Fruit fly (Drosophila melanogaster) whole organism, embryonic: ENCODE data around the gene Srp14.

Source experiments
- Atf6 ChIP-seq: fragments of 200-800 bp; sonication (Bioruptor generic); IDR thresholded peaks from 2 replicates; pipeline ENCODE4 v1.3.6; 2022; ENCODE audit warnings: missing biosample characterization, missing genetic modification characterization
- B-H1 ChIP-seq: fragments of 200-800 bp; sonication (Bioruptor generic); IDR thresholded peaks from 3 replicates; pipeline ENCODE4 v1.3.6; 2022; ENCODE audit warnings: missing biosample characterization, missing genetic modification characterization
- CG11695 ChIP-seq: fragments of 200-800 bp; sonication (Bioruptor generic); IDR thresholded peaks from 3 replicates; pipeline ENCODE4 v1.3.6; 2022; ENCODE audit warnings: missing biosample characterization, missing genetic modification characterization
- CG12155 ChIP-seq: fragments of 200-800 bp; sonication (Bioruptor generic); optimal IDR thresholded peaks from 3 replicates; lab custom pipeline; 2016; ENCODE audit warnings: missing biosample characterization, missing genetic modification characterization
- CG1529 ChIP-seq: fragments of 200-800 bp; sonication (Bioruptor generic); optimal IDR thresholded peaks from 3 replicates; lab custom pipeline; 2018; ENCODE audit warnings: missing biosample characterization, missing genetic modification characterization
- CG15601 ChIP-seq: fragments of 200-800 bp; sonication (Bioruptor generic); optimal IDR thresholded peaks from 3 replicates; lab custom pipeline; 2019; ENCODE audit warnings: missing biosample characterization, mild to moderate bottlenecking, missing genetic modification characterization, moderate library complexity
- CG1647 ChIP-seq: fragments of 200-800 bp; sonication (Bioruptor generic); optimal IDR thresholded peaks from 3 replicates; lab custom pipeline; 2016; ENCODE audit warnings: missing biosample characterization, missing genetic modification characterization
- CG16813 ChIP-seq: fragments of 200-800 bp; sonication (Bioruptor generic); IDR thresholded peaks from 3 replicates; pipeline ENCODE4 v1.3.6; 2022; ENCODE audit warnings: missing biosample characterization, missing genetic modification characterization; ENCODE audit not compliant: partially characterized antibody
- CG1792 ChIP-seq: fragments of 200-800 bp; sonication (Bioruptor generic); optimal IDR thresholded peaks from 2 replicates; lab custom pipeline; 2016; ENCODE audit warnings: missing biosample characterization, missing genetic modification characterization
- CG32772 ChIP-seq: fragments of 200-800 bp; sonication (Bioruptor generic); IDR thresholded peaks from 2 replicates; pipeline ENCODE4 v1.3.6; 2022; ENCODE audit warnings: missing biosample characterization, missing genetic modification characterization
- CG33557 ChIP-seq: fragments of 200-800 bp; sonication (Bioruptor generic); optimal IDR thresholded peaks from 2 replicates; lab custom pipeline; 2019; ENCODE audit warnings: missing biosample characterization, mild to moderate bottlenecking, missing genetic modification characterization, moderate library complexity
- CG4282 ChIP-seq: fragments of 200-800 bp; sonication (Bioruptor generic); optimal IDR thresholded peaks from 2 replicates; lab custom pipeline; 2016; ENCODE audit warnings: missing biosample characterization, missing genetic modification characterization
- CG43689 ChIP-seq: fragments of 200-800 bp; sonication (Bioruptor generic); IDR thresholded peaks from 2 replicates; pipeline ENCODE4 v1.3.6; 2022; ENCODE audit warnings: missing biosample characterization, missing genetic modification characterization
- CG7271 ChIP-seq: fragments of 200-800 bp; sonication (Bioruptor generic); optimal IDR thresholded peaks from 2 replicates; lab custom pipeline; 2018; ENCODE audit warnings: missing biosample characterization, mild to moderate bottlenecking, missing genetic modification characterization, moderate library complexity
- CG7745 ChIP-seq: fragments of 200-800 bp; sonication (Bioruptor generic); optimal IDR thresholded peaks from 2 replicates; lab custom pipeline; 2018; ENCODE audit warnings: missing biosample characterization, mild to moderate bottlenecking, missing genetic modification characterization, moderate library complexity
- CG7839 ChIP-seq: fragments of 200-800 bp; sonication (Bioruptor generic); optimal IDR thresholded peaks from 3 replicates; lab custom pipeline; 2018; ENCODE audit warnings: missing biosample characterization, mild to moderate bottlenecking, missing genetic modification characterization, moderate library complexity
- CG9817 ChIP-seq: fragments of 200-800 bp; sonication (Bioruptor generic); optimal IDR thresholded peaks from 2 replicates; lab custom pipeline; 2018; ENCODE audit warnings: missing biosample characterization, mild to moderate bottlenecking, missing genetic modification characterization, moderate library complexity
- Camta ChIP-seq: fragments of 200-800 bp; sonication (Bioruptor generic); optimal IDR thresholded peaks from 2 replicates; lab custom pipeline; 2016; ENCODE audit warnings: missing biosample characterization, missing genetic modification characterization
- Chrac-16 ChIP-seq: fragments of 200-800 bp; sonication (Bioruptor generic); optimal IDR thresholded peaks from 3 replicates; lab custom pipeline; 2016; ENCODE audit warnings: missing biosample characterization, missing genetic modification characterization
- Dfd ChIP-seq, 2 experiments: fragments of >200 bp; optimal IDR thresholded peaks; 2 replicates each; lab custom pipeline; 2017; ENCODE audit warnings: missing biosample characterization in 2 of 2, missing genetic modification characterization in 2 of 2
- Ets97D ChIP-seq: fragments of 200-800 bp; sonication (Bioruptor generic); optimal IDR thresholded peaks from 3 replicates; lab custom pipeline; 2016; ENCODE audit warnings: missing biosample characterization, missing genetic modification characterization
- Fer1 ChIP-seq: fragments of 200-800 bp; sonication (Bioruptor generic); optimal IDR thresholded peaks from 2 replicates; lab custom pipeline; 2017; ENCODE audit warnings: missing biosample characterization, mild to moderate bottlenecking, missing genetic modification characterization
- H15 ChIP-seq: fragments of 200-800 bp; sonication (Bioruptor generic); IDR thresholded peaks from 3 replicates; pipeline ENCODE4 v1.3.6; 2022; ENCODE audit warnings: missing biosample characterization, missing genetic modification characterization
- HLH3B ChIP-seq: fragments of 200-800 bp; sonication (Bioruptor generic); IDR thresholded peaks from 2 replicates; pipeline ENCODE4 v1.3.6; 2022; ENCODE audit warnings: missing biosample characterization, missing genetic modification characterization
- Hr78 ChIP-seq, 2 experiments: fragments of 200-800 bp in 1 of 2; fragments of >200 bp in 1 of 2; sonication (Bioruptor generic) in 1 of 2; optimal IDR thresholded peaks; 2 replicates each; lab custom pipeline; 2017 to 2019; ENCODE audit warnings: missing biosample characterization in 2 of 2, missing genetic modification characterization in 2 of 2, mild to moderate bottlenecking in 1 of 2, moderate library complexity in 1 of 2
- Neu2 ChIP-seq: fragments of 200-800 bp; sonication (Bioruptor generic); optimal IDR thresholded peaks from 3 replicates; lab custom pipeline; 2016; ENCODE audit warnings: missing biosample characterization, missing genetic modification characterization, borderline replicate concordance
- Poxn ChIP-seq: fragments of 200-800 bp; sonication (Bioruptor generic); IDR thresholded peaks from 2 replicates; pipeline ENCODE4 v1.3.6; 2022; ENCODE audit warnings: missing biosample characterization, missing genetic modification characterization
- Sin3A ChIP-seq: fragments of >200 bp; optimal IDR thresholded peaks from 2 replicates; lab custom pipeline; 2018
- Sry-β ChIP-seq: fragments of 200-800 bp; sonication (Bioruptor generic); optimal IDR thresholded peaks from 2 replicates; lab custom pipeline; 2018; ENCODE audit warnings: missing biosample characterization, mild to moderate bottlenecking, missing genetic modification characterization, moderate library complexity
- Xbp1 ChIP-seq: fragments of 200-800 bp; sonication (Bioruptor generic); optimal IDR thresholded peaks from 3 replicates; lab custom pipeline; 2016; ENCODE audit warnings: missing biosample characterization, mild to moderate bottlenecking, missing genetic modification characterization
- amos ChIP-seq: fragments of 200-800 bp; sonication (Bioruptor generic); IDR thresholded peaks from 2 replicates; pipeline ENCODE4 v1.3.6; 2022; ENCODE audit warnings: missing biosample characterization, missing genetic modification characterization; ENCODE audit not compliant: partially characterized antibody
- ash1 ChIP-seq: fragments of 200-800 bp; sonication (Bioruptor generic); optimal IDR thresholded peaks from 2 replicates; lab custom pipeline; 2018; ENCODE audit warnings: missing biosample characterization, mild to moderate bottlenecking, missing genetic modification characterization
- dmrt11E ChIP-seq: fragments of 200-800 bp; sonication (Bioruptor generic); optimal IDR thresholded peaks from 3 replicates; lab custom pipeline; 2018; ENCODE audit warnings: missing biosample characterization, mild to moderate bottlenecking, missing genetic modification characterization, moderate library complexity
- fd102C ChIP-seq: fragments of 200-800 bp; sonication (Bioruptor generic); optimal IDR thresholded peaks from 2 replicates; lab custom pipeline; 2018; ENCODE audit warnings: missing biosample characterization, mild to moderate bottlenecking, missing genetic modification characterization, moderate library complexity
- gsb ChIP-seq: fragments of 200-800 bp; sonication (Bioruptor generic); IDR thresholded peaks from 2 replicates; pipeline ENCODE4 v1.3.6; 2022; ENCODE audit warnings: missing biosample characterization, missing genetic modification characterization
- knrl ChIP-seq: fragments of 200-800 bp; sonication (Bioruptor generic); IDR thresholded peaks from 3 replicates; pipeline ENCODE4 v1.3.6; 2022; ENCODE audit warnings: missing biosample characterization, missing genetic modification characterization; ENCODE audit not compliant: partially characterized antibody
- nerfin-1 ChIP-seq: fragments of 200-800 bp; sonication (Bioruptor generic); optimal IDR thresholded peaks from 3 replicates; lab custom pipeline; 2019; ENCODE audit warnings: missing biosample characterization, mild to moderate bottlenecking, missing genetic modification characterization, moderate library complexity
- nerfin-2 ChIP-seq: fragments of 200-800 bp; sonication (Bioruptor generic); IDR thresholded peaks from 2 replicates; pipeline ENCODE4 v1.3.6; 2022; ENCODE audit warnings: missing biosample characterization, missing genetic modification characterization; ENCODE audit not compliant: partially characterized antibody
- onecut ChIP-seq: fragments of 200-800 bp; sonication (Bioruptor generic); IDR thresholded peaks from 2 replicates; pipeline ENCODE4 v1.3.6; 2022; ENCODE audit warnings: missing biosample characterization, missing genetic modification characterization
- peb ChIP-seq: fragments of 200-800 bp; sonication (Bioruptor generic); IDR thresholded peaks from 2 replicates; pipeline ENCODE4 v1.3.6; 2022; ENCODE audit warnings: missing biosample characterization, missing genetic modification characterization
- pum ChIP-seq: fragments of 200-800 bp; sonication (Bioruptor generic); optimal IDR thresholded peaks from 2 replicates; lab custom pipeline; 2016; ENCODE audit warnings: missing biosample characterization, missing genetic modification characterization
- schlank ChIP-seq: fragments of 200-800 bp; sonication (Bioruptor generic); optimal IDR thresholded peaks from 2 replicates; lab custom pipeline; 2018; ENCODE audit warnings: missing biosample characterization, mild to moderate bottlenecking, missing genetic modification characterization
- sima ChIP-seq: fragments of 200-800 bp; sonication (Bioruptor generic); optimal IDR thresholded peaks from 2 replicates; lab custom pipeline; 2016; ENCODE audit warnings: missing biosample characterization, missing genetic modification characterization
- sisA ChIP-seq: fragments of 200-800 bp; sonication (Bioruptor generic); IDR thresholded peaks from 2 replicates; pipeline ENCODE4 v1.3.6; 2022; ENCODE audit warnings: missing biosample characterization, missing genetic modification characterization
- slou ChIP-seq: fragments of 200-800 bp; sonication (Bioruptor generic); optimal IDR thresholded peaks from 3 replicates; lab custom pipeline; 2016; ENCODE audit warnings: missing biosample characterization, missing genetic modification characterization
- sqz ChIP-seq: fragments of 200-800 bp; sonication (Bioruptor generic); optimal IDR thresholded peaks from 3 replicates; lab custom pipeline; 2018; ENCODE audit warnings: missing biosample characterization, mild to moderate bottlenecking, missing genetic modification characterization
- tll ChIP-seq, 2 experiments: fragments of 200-800 bp in 1 of 2; fragments of >200 bp in 1 of 2; sonication (Bioruptor generic) in 1 of 2; optimal IDR thresholded peaks; 2 replicates each; lab custom pipeline; 2017 to 2019; ENCODE audit warnings: missing biosample characterization in 2 of 2, missing genetic modification characterization in 2 of 2, mild to moderate bottlenecking in 1 of 2, moderate library complexity in 1 of 2
- z ChIP-seq: fragments of 200-800 bp; sonication (Bioruptor generic); IDR thresholded peaks from 3 replicates; pipeline ENCODE4 v1.3.6; 2022; ENCODE audit warnings: missing biosample characterization, missing genetic modification characterization

The Srp14 gene

DNA sequence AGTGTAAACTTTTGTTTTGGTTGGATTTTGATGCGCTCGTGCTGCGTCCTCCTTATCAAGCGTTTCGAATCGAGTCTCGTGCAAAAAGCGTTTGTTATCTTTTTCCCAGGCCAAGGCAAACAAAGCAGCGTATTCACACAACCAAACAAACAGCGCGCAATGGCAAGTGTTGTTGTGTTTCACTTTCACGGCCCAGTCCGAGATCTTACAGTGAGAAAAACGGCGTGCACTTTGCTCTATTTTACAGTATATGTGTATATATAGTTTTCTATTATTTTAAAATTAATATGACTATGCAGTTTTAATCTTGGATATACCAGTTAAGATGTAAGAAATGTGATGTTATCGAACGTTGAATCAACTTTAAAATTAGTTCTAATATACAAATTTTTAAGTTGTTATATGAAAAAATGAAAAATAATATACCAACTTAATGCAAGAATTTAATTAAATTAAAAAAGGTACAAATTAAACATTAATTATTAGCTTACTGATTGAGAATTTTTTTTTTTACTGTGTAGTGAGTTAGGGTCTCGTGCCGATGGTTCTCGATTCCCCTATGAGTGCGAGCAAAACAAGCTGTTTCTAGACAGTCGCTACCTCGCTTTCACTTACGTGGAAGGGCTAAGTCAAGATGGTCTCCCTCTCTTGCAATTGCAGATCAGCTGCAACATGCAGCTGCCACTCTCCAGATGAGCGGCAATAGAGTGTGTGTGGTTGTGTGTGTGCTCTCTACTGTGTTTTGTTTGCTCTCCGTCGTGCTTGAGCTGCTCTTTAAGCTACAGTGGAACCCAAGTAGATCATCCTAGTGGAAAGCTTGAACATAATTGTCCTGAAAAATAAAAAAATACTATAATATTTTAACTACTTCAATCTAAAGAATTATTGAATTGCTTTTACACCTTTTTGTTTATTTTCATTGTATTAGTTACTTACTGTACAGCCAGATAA, 14.6 kb downstream of the Srp14 start (continued):
- TF ChIP-seq sima (GFP tag; lab: Kevin White, UChicago) = no peak
- peak; percentile 6 for TF ChIP-seq CG1792 (GFP tag; lab: Kevin White, UChicago)
- TF ChIP-seq knrl = no peak
- no peak for TF ChIP-seq ash1
- TF ChIP-seq Sin3A (lab: Kevin White, UChicago) = no peak
- TF ChIP-seq Hr78 (GFP tag; optimal IDR thresholded peaks at IDR 0.05; lab: Kevin White, UChicago) = peak in 1 of 2 experiments; percentile 82
- peak; percentile 67 for TF ChIP-seq slou (GFP tag; lab: Kevin White, UChicago)
- peak; percentile 67 for TF ChIP-seq onecut (GFP tag; lab: Robert Waterston, UW)
- TF ChIP-seq tll (GFP tag; optimal IDR thresholded peaks at IDR 0.05; lab: Kevin White, UChicago) = peak in 1 of 2 experiments; percentile 81
- TF ChIP-seq CG43689 (GFP tag; lab: Robert Waterston, UW) = peak; percentile 55; the same call in 1 of the 2 replicates
- no peak for TF ChIP-seq amos (GFP tag; lab: Robert Waterston, UW)
- TF ChIP-seq H15 (GFP tag; lab: Robert Waterston, UW) = peak; percentile 77; the same call in 2 of the 3 replicates
- TF ChIP-seq CG16813 = no peak
- TF ChIP-seq HLH3B = peak; percentile 79
- peak; percentile 20 for TF ChIP-seq schlank (tag; lab: Kevin White, UChicago)
- peak; percentile 85 for TF ChIP-seq Fer1 (GFP tag; lab: Kevin White, UChicago)
- no peak for TF ChIP-seq nerfin-2 (GFP tag; lab: Robert Waterston, UW)
- TF ChIP-seq CG1647 (GFP tag; lab: Kevin White, UChicago) = peak; percentile 25
- no peak for TF ChIP-seq CG4282 (GFP tag; lab: Kevin White, UChicago)
- TF ChIP-seq CG12155 = peak; percentile 77
- peak; percentile 93 for TF ChIP-seq CG15601 (tag; lab: Kevin White, UChicago)
- peak; percentile 97 for TF ChIP-seq dmrt11E (tag; lab: Kevin White, UChicago)
- peak; percentile 91 for TF ChIP-seq sqz (GFP tag; lab: Kevin White, UChicago)
- peak; percentile 75 for TF ChIP-seq sisA (GFP tag; lab: Robert Waterston, UW)
- TF ChIP-seq CG1529 = peak; percentile 71
- TF ChIP-seq CG11695 (GFP tag; lab: Robert Waterston, UW) = peak; percentile 93
- TF ChIP-seq CG7745 (tag; lab: Kevin White, UChicago) = no peak
- no peak for TF ChIP-seq pum (GFP tag; lab: Kevin White, UChicago)
- peak; percentile 29 for TF ChIP-seq Ets97D (GFP tag; lab: Kevin White, UChicago)
- peak; percentile 29 for TF ChIP-seq Sry-β
- TF ChIP-seq Xbp1 (GFP tag; lab: Kevin White, UChicago) = peak; percentile 80
- TF ChIP-seq CG7839 (tag; lab: Kevin White, UChicago) = peak; percentile 96
- peak; percentile 29 for TF ChIP-seq fd102C (GFP tag; lab: Kevin White, UChicago)
- TF ChIP-seq Dfd (GFP tag; optimal IDR thresholded peaks at IDR 0.05; lab: Kevin White, UChicago) = no peak
- peak; percentile 95 for TF ChIP-seq CG33557 (GFP tag; lab: Kevin White, UChicago)
- no peak for TF ChIP-seq Neu2 (GFP tag; lab: Kevin White, UChicago)
- TF ChIP-seq CG7271 (tag; lab: Kevin White, UChicago) = peak; percentile 88
- peak; percentile 70; the same call in 1 of the 2 replicates for TF ChIP-seq peb (GFP tag; lab: Robert Waterston, UW)
- peak; percentile 22 for TF ChIP-seq gsb (GFP tag; lab: Robert Waterston, UW)
- peak; percentile 28; the same call in 1 of the 2 replicates for TF ChIP-seq Atf6 (GFP tag; lab: Robert Waterston, UW)
- TF ChIP-seq z (GFP tag; lab: Robert Waterston, UW) = no peak
- no peak for TF ChIP-seq Poxn
- TF ChIP-seq CG9817 (tag; lab: Kevin White, UChicago) = peak; percentile 75
- TF ChIP-seq Chrac-16 (GFP tag; lab: Kevin White, UChicago) = peak; percentile 68
- peak; percentile 93 for TF ChIP-seq nerfin-1 (tag; lab: Kevin White, UChicago)
- peak; percentile 85 for TF ChIP-seq CG32772
- TF ChIP-seq Camta (GFP tag; lab: Kevin White, UChicago) = no peak
- TF ChIP-seq B-H1 (GFP tag; lab: Robert Waterston, UW) = peak; percentile 10; the same call in 2 of the 3 replicates
